Worm (Caenorhabditis elegans) whole organism, L3 larva: ENCODE data around the gene Y53F4B.24.
A peak's percentile ranks its signal among the peaks of the same experiment; 100 is the strongest.

ENCODE experiments used
- aly-2 ChIP-seq: fragments of 150-350 bp; optimal IDR thresholded peaks from 2 replicates; lab custom pipeline; 2014; ENCODE audit warnings: missing biosample characterization, missing genetic modification characterization
- jun-1 ChIP-seq: fragments of 150-350 bp; optimal IDR thresholded peaks from 2 replicates; lab custom pipeline; 2014; ENCODE audit warnings: missing biosample characterization, missing genetic modification reagents, missing genetic modification characterization
- snpc-4 ChIP-seq: fragments of 150-350 bp; optimal IDR thresholded peaks from 2 replicates; lab custom pipeline; 2014; ENCODE audit warnings: missing biosample characterization, missing genetic modification characterization

- TF ChIP-seq jun-1 (tag; lab: Kevin White, UChicago) = no peak
- TF ChIP-seq snpc-4 = peak; percentile 54
- no peak for TF ChIP-seq aly-2 (tag; lab: Kevin White, UChicago)
Measured at ce11 chrII:15089086-15089895, 44.9 kb downstream of the Y53F4B.24 start.
